Fruit fly (Drosophila melanogaster): ENCODE results near the gene CG2211.

- TF ChIP-seq CG6792 (GFP tag; optimal IDR thresholded peaks at IDR 0.05) (no peak), CG6854 (GFP tag; optimal IDR thresholded peaks at IDR 0.05) (no peak), Sox102F (GFP tag; optimal IDR thresholded peaks at IDR 0.05) (no peak), ss (GFP tag; optimal IDR thresholded peaks at IDR 0.05) (no peak), Met (GFP tag; optimal IDR thresholded peaks at IDR 0.05) (no peak), CG7368 (GFP tag; optimal IDR thresholded peaks at IDR 0.05) (no peak), CG8319 (GFP tag; optimal IDR thresholded peaks at IDR 0.05) (no peak), Gug (GFP tag; IDR thresholded peaks at IDR 0.05) (no peak), CG6808 (GFP tag; optimal IDR thresholded peaks at IDR 0.05) (no peak)
Observed at dm6 chr3L:1325626-1325937, 9.6 kb downstream of the CG2211 start.

All from whole organism, prepupa.